Worm (Caenorhabditis elegans): ENCODE measurements around the gene C28A5.2.
A peak's percentile ranks its signal among the peaks of the same experiment; 100 is the strongest.

DNA sequence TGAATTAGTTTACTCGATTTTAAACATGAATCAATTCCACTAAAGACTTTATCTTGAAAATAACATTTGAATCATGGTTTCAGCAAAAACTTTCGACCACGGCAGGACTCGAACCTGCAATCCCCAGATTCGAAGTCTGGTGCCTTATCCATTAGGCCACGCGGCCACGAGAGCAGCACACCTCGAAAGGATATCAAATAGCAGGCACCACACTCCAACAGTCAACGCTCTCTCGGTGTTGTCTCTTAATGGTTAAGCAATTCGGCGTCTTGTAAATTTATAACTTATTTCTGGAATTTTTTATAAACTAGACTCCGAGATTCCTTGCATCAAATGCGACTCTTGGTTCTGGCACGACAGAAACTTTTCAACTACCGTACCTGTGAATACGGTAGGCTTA is 31.4 kb upstream of the C28A5.2 start:
- TF ChIP-seq sdc-2 (tag; optimal IDR thresholded peaks at IDR 0.05), result peak; percentile 78
- peak; percentile 83 for TF ChIP-seq ref-2 (tag; optimal IDR thresholded peaks at IDR 0.05)
- TF ChIP-seq nhr-232 (tag; optimal IDR thresholded peaks at IDR 0.05), result peak; percentile 85
- TF ChIP-seq ets-4 (tag; optimal IDR thresholded peaks at IDR 0.05), result peak; percentile 15
- peak; percentile 93 for TF ChIP-seq elt-2 (tag; optimal IDR thresholded peaks at IDR 0.05)
- TF ChIP-seq nhr-11 (tag; optimal IDR thresholded peaks at IDR 0.05), result no peak
- TF ChIP-seq unc-42 (tag; optimal IDR thresholded peaks at IDR 0.05), result peak; percentile 45
- TF ChIP-seq pha-4 (tag; optimal IDR thresholded peaks at IDR 0.05), result no peak
- peak; percentile 21 for TF ChIP-seq lim-6 (tag; optimal IDR thresholded peaks at IDR 0.05)
- TF ChIP-seq ama-1 (optimal IDR thresholded peaks at IDR 0.05), result no peak
- peak; percentile 90 for TF ChIP-seq hlh-6 (tag; optimal IDR thresholded peaks at IDR 0.05)
- peak; percentile 49 for TF ChIP-seq hlh-30 (tag; optimal IDR thresholded peaks at IDR 0.05; ENCODE audit: insufficient read depth)
- TF ChIP-seq lin-11 (tag; optimal IDR thresholded peaks at IDR 0.05), result peak; percentile 83

Data from whole organism, late embryonic.